Worm (Caenorhabditis elegans): ENCODE measurements around the gene irld-9.
"Not testable (repeated sequence)": the region's sequence is repeated elsewhere in the genome, so short reads cannot be mapped to it uniquely, and the experiment has no call there.

The irld-9 gene

ce11 chrII:1738844-1739243, at the start of gene irld-9, which contains the start of gene irld-33:
irld-9 (minus strand) TSS chrII:1738944.
irld-33 (plus strand) TSS chrII:1739052.
- no peak for TF ChIP-seq unc-62 (GFP tag; optimal IDR thresholded peaks at IDR 0.05)

ce11 chrII:1788087-1788486, 49.3 kb upstream of the irld-9 start, which contains the start of the genes C08F1.6 and fbxb-13:
C08F1.6 (minus strand) TSS chrII:1788187.
fbxb-13 (plus strand) TSS chrII:1788277.
- TF ChIP-seq unc-62 (GFP tag; optimal IDR thresholded peaks at IDR 0.05): no peak

- TF ChIP-seq unc-62 (GFP tag; optimal IDR thresholded peaks at IDR 0.05): no peak
Observed at ce11 chrII:1787208-1787607, 48.5 kb upstream of the irld-9 start.

ce11 chrII:1786209-1786608, 47.5 kb upstream of the irld-9 start, which contains the start of gene C08F1.10:
C08F1.10 (minus strand) TSS chrII:1786309.
- no peak for TF ChIP-seq unc-62 (GFP tag; optimal IDR thresholded peaks at IDR 0.05)

ce11 chrII:1784799-1785198, 46.1 kb upstream of the irld-9 start, which contains the start of gene C08F1.11:
C08F1.11 (minus strand) TSS chrII:1784899.
- TF ChIP-seq unc-62 (GFP tag; optimal IDR thresholded peaks at IDR 0.05): no peak

ce11 chrII:1782474-1782873, 43.7 kb upstream of the irld-9 start, which contains the start of gene math-4:
math-4 (minus strand) TSS chrII:1782574.
- no peak for TF ChIP-seq unc-62 (GFP tag; optimal IDR thresholded peaks at IDR 0.05)

ce11 chrII:1775234-1775633, 36.5 kb upstream of the irld-9 start, which contains the start of gene F36H5.14:
F36H5.14 (plus strand) TSS chrII:1775534.
- not testable (repeated sequence) for TF ChIP-seq unc-62 (GFP tag; optimal IDR thresholded peaks at IDR 0.05)

ce11 chrII:1771785-1772184, 33.0 kb upstream of the irld-9 start, which contains the start of gene math-3:
math-3 (plus strand) TSS chrII:1772085.
- no peak for TF ChIP-seq unc-62 (GFP tag; optimal IDR thresholded peaks at IDR 0.05)

ce11 chrII:1771347-1771746, 32.6 kb upstream of the irld-9 start, which contains the start of gene math-26:
math-26 (plus strand) TSS chrII:1771647.
- not testable (repeated sequence) for TF ChIP-seq unc-62 (GFP tag; optimal IDR thresholded peaks at IDR 0.05)

ce11 chrII:1766715-1767114, 28.0 kb upstream of the irld-9 start:
- no peak for TF ChIP-seq unc-62 (GFP tag; optimal IDR thresholded peaks at IDR 0.05)

ce11 chrII:1763072-1763471, 24.3 kb upstream of the irld-9 start, which contains the start of gene math-28:
math-28 (plus strand) TSS chrII:1763372.
- no peak for TF ChIP-seq unc-62 (GFP tag; optimal IDR thresholded peaks at IDR 0.05)

- TF ChIP-seq unc-62 (GFP tag; optimal IDR thresholded peaks at IDR 0.05): no peak
Observed at ce11 chrII:1761564-1761963, 22.8 kb upstream of the irld-9 start, which contains the start of gene F36H5.4. F36H5.4 (plus strand) TSS chrII:1761864.

ce11 chrII:1759602-1760001, 20.9 kb upstream of the irld-9 start, which contains the start of gene F36H5.18:
F36H5.18 (plus strand) TSS chrII:1759902.
- no peak for TF ChIP-seq unc-62 (GFP tag; optimal IDR thresholded peaks at IDR 0.05)

- no peak for TF ChIP-seq unc-62 (GFP tag; optimal IDR thresholded peaks at IDR 0.05)
Observed at ce11 chrII:1757033-1757432, 18.3 kb upstream of the irld-9 start, which contains the start of gene F36H5.10. F36H5.10 (plus strand) TSS chrII:1757333.

- TF ChIP-seq unc-62 (GFP tag; optimal IDR thresholded peaks at IDR 0.05): no peak
Observed at ce11 chrII:1756582-1756981, 17.8 kb upstream of the irld-9 start, which contains the start of gene fbxb-53. fbxb-53 (plus strand) TSS chrII:1756882.

ce11 chrII:1756072-1756471, 17.3 kb upstream of the irld-9 start, which contains the start of gene F36H5.17:
F36H5.17 (minus strand) TSS chrII:1756172.
- TF ChIP-seq unc-62 (GFP tag; optimal IDR thresholded peaks at IDR 0.05): no peak

- TF ChIP-seq unc-62 (GFP tag; optimal IDR thresholded peaks at IDR 0.05): no peak
Observed at ce11 chrII:1752990-1753389, 14.2 kb upstream of the irld-9 start, which contains the start of gene F36H5.9. F36H5.9 (minus strand) TSS chrII:1753090.

Data from whole organism, dauer.